Worm (Caenorhabditis elegans) whole organism, early embryonic: ENCODE results near the gene gid-2.

ENCODE experiments used
- B0310.2 ChIP-seq: sonication (generic microtip); optimal IDR thresholded peaks from 2 replicates; lab custom pipeline; 2016; ENCODE audit warnings: mild to moderate bottlenecking, missing genetic modification characterization, missing compliant biosample characterization
- F13C5.2 ChIP-seq: sonication (generic microtip); optimal IDR thresholded peaks from 2 replicates; lab custom pipeline; 2017; ENCODE audit warnings: mild to moderate bottlenecking, missing genetic modification characterization, inconsistent platforms, missing compliant biosample characterization
- aly-1 ChIP-seq: sonication (generic microtip); optimal IDR thresholded peaks from 2 replicates; lab custom pipeline; 2016; ENCODE audit warnings: missing genetic modification characterization, missing compliant biosample characterization
- ama-1 ChIP-seq: fragments of 150-350 bp; optimal IDR thresholded peaks from 2 replicates; lab custom pipeline; 2014
- ceh-13 ChIP-seq: fragments of 200-800 bp; sonication (Bioruptor generic); optimal IDR thresholded peaks from 2 replicates; lab custom pipeline; 2018; ENCODE audit warnings: mild to moderate bottlenecking, missing genetic modification characterization, missing compliant biosample characterization
- ceh-36 ChIP-seq: sonication (generic microtip); optimal IDR thresholded peaks from 2 replicates; lab custom pipeline; 2016; ENCODE audit warnings: missing genetic modification characterization, inconsistent platforms, missing compliant biosample characterization
- ets-7 ChIP-seq: sonication (generic microtip); optimal IDR thresholded peaks from 2 replicates; lab custom pipeline; 2016; ENCODE audit warnings: missing genotype, missing genetic modification characterization, missing compliant biosample characterization
- flt-1 ChIP-seq: fragments of 200-800 bp; sonication (Bioruptor generic); IDR thresholded peaks from 2 replicates; pipeline ENCODE4 v1.3.6; 2022; ENCODE audit warnings: missing genetic modification characterization, missing compliant biosample characterization
- hmbx-1 ChIP-seq: sonication (generic microtip); optimal IDR thresholded peaks from 2 replicates; lab custom pipeline; 2016; ENCODE audit warnings: mild to moderate bottlenecking, missing genetic modification characterization, missing compliant biosample characterization
- hmg-4 ChIP-seq: fragments of 200-800 bp; sonication (Bioruptor generic); optimal IDR thresholded peaks from 2 replicates; lab custom pipeline; 2018; ENCODE audit warnings: mild to moderate bottlenecking, missing genetic modification characterization, missing compliant biosample characterization
- hnd-1 ChIP-seq: sonication (generic microtip); optimal IDR thresholded peaks from 2 replicates; lab custom pipeline; 2016; ENCODE audit warnings: missing genetic modification characterization, missing compliant biosample characterization
- pes-1 ChIP-seq: fragments of 200-800 bp; sonication (Bioruptor generic); IDR thresholded peaks from 2 replicates; pipeline ENCODE4 v1.3.6; 2022; ENCODE audit warnings: missing genetic modification reagents, missing genetic modification characterization, missing compliant biosample characterization
- scrt-1 ChIP-seq: fragments of 200-800 bp; sonication (Bioruptor generic); IDR thresholded peaks from 2 replicates; pipeline ENCODE4 v1.3.6; 2022; ENCODE audit warnings: missing genetic modification characterization, missing compliant biosample characterization
- sea-1 ChIP-seq: fragments of 200-800 bp; sonication (Bioruptor generic); conservative IDR thresholded peaks from 2 replicates; pipeline ENCODE4 v1.3.6; 2022; ENCODE audit warnings: missing genetic modification characterization, missing compliant biosample characterization
- tbx-11 ChIP-seq: fragments of 200-800 bp; sonication (Bioruptor generic); IDR thresholded peaks from 2 replicates; pipeline ENCODE4 v1.3.6; 2022; ENCODE audit warnings: missing genetic modification characterization, missing compliant biosample characterization
- tbx-37 ChIP-seq: fragments of 200-800 bp; sonication (Bioruptor generic); conservative IDR thresholded peaks from 2 replicates; pipeline ENCODE4 v1.3.6; 2022; ENCODE audit warnings: missing genetic modification reagents, missing genetic modification characterization, missing compliant biosample characterization
- tra-4 ChIP-seq: sonication (generic microtip); optimal IDR thresholded peaks from 2 replicates; lab custom pipeline; 2017; ENCODE audit warnings: missing genetic modification characterization, missing compliant biosample characterization

Gene gid-2

DNA sequence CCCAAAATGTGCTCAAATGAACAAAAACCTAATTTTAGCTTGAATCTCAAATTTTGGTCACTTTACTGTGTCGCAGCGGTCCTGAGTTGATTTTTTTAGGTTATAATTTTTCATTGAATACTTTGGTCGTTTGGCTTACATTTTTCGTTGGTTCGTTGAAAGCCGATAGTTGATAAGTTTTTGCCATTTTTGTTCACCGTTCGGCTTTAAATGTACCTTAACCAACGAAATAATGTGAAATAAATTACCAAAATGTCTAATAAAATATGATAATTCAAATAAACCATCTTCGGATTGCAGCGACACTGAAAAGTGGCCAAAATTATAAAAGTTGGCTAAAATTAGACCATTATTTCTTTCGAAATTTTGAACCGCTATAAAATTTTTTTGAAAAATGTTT is 8.4 kb downstream of the gid-2 start:
- TF ChIP-seq tbx-37 (no peak), tbx-11 (no peak), aly-1 (no peak), hnd-1 (tag; lab: Kevin White, UChicago) (no peak), ceh-36 (no peak), hmbx-1 (tag; lab: Kevin White, UChicago) (no peak), hmg-4 (GFP tag; lab: Kevin White, UChicago) (no peak), sea-1 (GFP tag; lab: Robert Waterston, UW) (no peak), F13C5.2 (tag; lab: Kevin White, UChicago) (no peak), tra-4 (no peak), B0310.2 (no peak), pes-1 (GFP tag; lab: Robert Waterston, UW) (no peak), ets-7 (tag; lab: Kevin White, UChicago) (no peak), scrt-1 (no peak), flt-1 (no peak), ama-1 (no peak), ceh-13 (GFP tag; lab: Kevin White, UChicago) (no peak)

DNA sequence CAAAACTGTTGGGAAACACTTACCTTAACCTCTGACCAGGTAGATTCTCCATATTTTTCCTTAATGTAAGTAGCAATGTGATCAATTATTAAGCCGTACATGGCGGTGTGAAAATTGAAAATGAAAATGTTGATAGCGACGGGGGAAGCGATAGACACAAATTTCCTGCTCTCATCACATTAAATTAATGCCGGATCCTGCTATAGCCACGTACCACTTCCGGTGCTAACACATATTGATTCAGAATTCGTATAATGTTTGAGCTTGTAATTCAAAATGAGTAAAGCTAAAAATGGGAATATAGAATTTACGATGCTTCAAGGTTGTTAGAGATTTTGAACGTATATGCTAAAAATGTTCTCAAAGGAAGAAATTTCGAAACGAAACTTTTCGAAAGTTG is 11.4 kb downstream of the gid-2 start, which contains the start of gene gcy-31:
Gene gcy-31 (minus strand): TSS at position 101 of the 400 bp plus-strand sequence.
- TF ChIP-seq scrt-1 (no peak), hnd-1 (tag; lab: Kevin White, UChicago) (no peak), tra-4 (no peak)

DNA sequence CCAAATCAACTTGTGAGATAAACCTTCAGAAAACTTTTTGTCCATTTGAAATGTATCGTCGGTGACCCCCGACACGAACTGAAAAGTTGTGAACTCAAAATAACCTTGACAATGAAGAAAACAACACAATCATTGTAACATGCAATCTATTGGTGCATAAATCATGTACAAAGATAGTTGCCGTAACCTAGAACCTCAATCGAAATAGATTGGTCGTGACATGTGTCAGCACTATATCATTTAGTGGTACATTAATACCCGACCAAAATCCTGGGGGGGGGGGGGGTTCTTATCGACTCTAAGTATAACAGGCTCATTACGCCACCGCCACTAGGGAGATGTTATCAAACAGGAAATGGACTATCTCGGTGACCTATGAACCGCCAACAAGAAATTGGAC is 11.8 kb downstream of the gid-2 start:
- no peak for TF ChIP-seq ama-1
- TF ChIP-seq ets-7 (tag; lab: Kevin White, UChicago), result no peak
- no peak for TF ChIP-seq ceh-13 (GFP tag; lab: Kevin White, UChicago)
- TF ChIP-seq tbx-11, result no peak
- no peak for TF ChIP-seq B0310.2
- TF ChIP-seq scrt-1, result no peak
- TF ChIP-seq pes-1 (GFP tag; lab: Robert Waterston, UW), result no peak
- TF ChIP-seq tra-4, result no peak
- TF ChIP-seq flt-1, result no peak
- TF ChIP-seq hmbx-1 (tag; lab: Kevin White, UChicago), result no peak
- TF ChIP-seq F13C5.2 (tag; lab: Kevin White, UChicago), result no peak
- TF ChIP-seq ceh-36, result no peak
- no peak for TF ChIP-seq aly-1
- no peak for TF ChIP-seq tbx-37
- no peak for TF ChIP-seq hmg-4 (GFP tag; lab: Kevin White, UChicago)
- TF ChIP-seq hnd-1 (tag; lab: Kevin White, UChicago), result no peak
- TF ChIP-seq sea-1 (GFP tag; lab: Robert Waterston, UW), result no peak

DNA sequence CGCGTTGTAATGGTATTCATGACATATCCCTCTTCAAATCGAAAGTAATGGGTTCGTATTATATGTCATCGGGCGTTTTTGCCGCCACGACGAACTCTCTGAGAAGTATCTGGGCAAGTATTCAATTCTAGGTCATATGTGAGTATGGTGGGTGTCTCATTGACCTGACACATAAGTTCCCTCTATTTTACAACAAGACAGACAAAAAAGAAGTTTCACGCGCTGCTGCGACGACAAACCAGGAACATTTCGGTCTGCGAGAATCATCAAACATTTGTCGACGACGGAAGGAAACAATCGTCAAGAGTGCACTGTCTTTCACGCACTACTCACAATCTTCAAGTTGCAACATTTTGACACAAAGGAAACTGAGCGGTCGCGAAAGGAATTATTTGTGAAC is 13.5 kb downstream of the gid-2 start:
- TF ChIP-seq B0310.2, result no peak

DNA sequence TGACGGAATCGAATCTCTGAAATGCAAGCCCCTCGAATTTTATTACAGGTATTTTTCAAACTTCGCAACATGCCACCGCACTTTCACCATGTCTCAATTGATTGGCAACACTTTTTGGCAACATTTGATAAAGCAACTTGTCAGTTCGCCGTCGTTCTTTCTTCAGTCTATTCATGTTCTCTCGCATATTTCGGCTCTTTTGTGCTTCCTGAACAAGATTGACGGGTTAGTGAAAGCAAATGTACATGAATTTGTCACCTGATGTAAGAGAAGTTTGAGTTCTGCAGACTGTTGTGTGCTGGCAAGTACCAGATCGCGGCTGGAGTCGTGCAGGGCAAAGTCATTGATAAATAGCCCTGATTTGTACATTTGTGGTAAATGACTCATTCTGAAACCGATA is 16.6 kb downstream of the gid-2 start:
- TF ChIP-seq ama-1 (no peak), flt-1 (no peak), tbx-37 (no peak), sea-1 (GFP tag; lab: Robert Waterston, UW) (no peak), hmbx-1 (tag; lab: Kevin White, UChicago) (no peak), hmg-4 (GFP tag; lab: Kevin White, UChicago) (no peak), tbx-11 (no peak), ets-7 (tag; lab: Kevin White, UChicago) (no peak), aly-1 (no peak)

DNA sequence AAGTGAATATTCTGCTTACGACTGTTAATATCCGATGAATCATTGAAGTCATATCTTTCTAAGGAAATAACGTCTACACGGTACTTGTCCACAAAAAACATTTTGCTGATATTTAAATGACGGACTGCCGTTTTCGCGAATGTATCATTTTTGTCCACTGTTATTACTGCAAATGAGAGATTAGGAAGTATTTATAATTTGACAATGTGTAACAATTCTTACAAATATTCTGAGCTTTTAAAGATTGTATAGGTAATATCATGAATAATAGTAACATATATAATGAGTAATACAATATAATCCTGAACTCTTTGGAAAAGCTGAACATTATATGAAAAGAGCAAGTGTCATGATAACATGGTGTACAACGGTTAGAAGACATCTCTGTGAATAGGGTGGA is 19.0 kb downstream of the gid-2 start, which contains the start of gene glr-7:
Gene glr-7 (minus strand): TSS at position 101 of the 400 bp plus-strand sequence.
- TF ChIP-seq flt-1 (no peak), tbx-37 (no peak), ets-7 (tag; lab: Kevin White, UChicago) (no peak), tra-4 (no peak), pes-1 (GFP tag; lab: Robert Waterston, UW) (no peak), hmg-4 (GFP tag; lab: Kevin White, UChicago) (no peak), hmbx-1 (tag; lab: Kevin White, UChicago) (no peak), sea-1 (GFP tag; lab: Robert Waterston, UW) (no peak), ceh-13 (GFP tag; lab: Kevin White, UChicago) (no peak), tbx-11 (no peak)

DNA sequence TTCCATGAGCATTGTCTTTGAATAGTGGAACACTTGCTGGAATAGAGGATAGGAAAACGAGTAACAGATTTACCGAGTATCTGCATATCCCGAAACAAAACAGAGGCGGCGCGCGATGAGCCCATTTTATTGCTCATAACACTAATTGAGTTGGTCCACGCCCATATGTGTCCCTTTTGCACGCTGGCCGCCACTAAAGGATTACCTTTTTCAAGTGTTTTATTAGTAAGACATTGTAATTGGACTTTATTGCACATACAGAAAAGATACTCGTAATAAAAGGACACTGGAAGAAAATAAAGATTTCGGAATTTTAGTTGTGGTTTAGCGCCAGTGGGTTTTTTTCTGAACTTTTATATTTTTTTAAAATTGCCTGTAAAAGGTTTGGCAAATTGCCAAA is 25.5 kb downstream of the gid-2 start, which contains the start of gene hlh-15:
Gene hlh-15 (minus strand): TSS at position 101 of the 400 bp plus-strand sequence.
- TF ChIP-seq tbx-11 (no peak), ama-1 (no peak), ets-7 (tag; lab: Kevin White, UChicago) (no peak), scrt-1 (no peak), B0310.2 (no peak)

DNA sequence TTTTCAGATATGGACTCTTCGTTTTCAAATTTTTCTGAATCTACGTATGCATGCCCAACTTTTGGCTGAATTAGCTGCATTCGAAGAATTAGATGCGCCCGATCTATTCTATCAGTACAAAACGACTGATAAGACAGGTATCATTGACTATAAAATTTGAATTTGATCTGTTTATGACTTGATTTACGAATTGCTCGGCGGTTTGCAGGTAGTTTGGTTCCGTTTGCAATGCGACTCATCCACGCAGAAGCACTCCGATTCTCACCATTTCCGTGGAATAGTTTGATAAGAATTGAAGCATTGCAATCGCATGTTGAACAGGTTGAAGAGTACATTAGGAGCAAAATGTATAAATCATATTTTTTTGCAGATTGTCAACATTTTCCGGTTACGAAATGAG is 27.8 kb downstream of the gid-2 start:
- no peak for TF ChIP-seq hnd-1 (tag; lab: Kevin White, UChicago)
- no peak for TF ChIP-seq F13C5.2 (tag; lab: Kevin White, UChicago)

DNA sequence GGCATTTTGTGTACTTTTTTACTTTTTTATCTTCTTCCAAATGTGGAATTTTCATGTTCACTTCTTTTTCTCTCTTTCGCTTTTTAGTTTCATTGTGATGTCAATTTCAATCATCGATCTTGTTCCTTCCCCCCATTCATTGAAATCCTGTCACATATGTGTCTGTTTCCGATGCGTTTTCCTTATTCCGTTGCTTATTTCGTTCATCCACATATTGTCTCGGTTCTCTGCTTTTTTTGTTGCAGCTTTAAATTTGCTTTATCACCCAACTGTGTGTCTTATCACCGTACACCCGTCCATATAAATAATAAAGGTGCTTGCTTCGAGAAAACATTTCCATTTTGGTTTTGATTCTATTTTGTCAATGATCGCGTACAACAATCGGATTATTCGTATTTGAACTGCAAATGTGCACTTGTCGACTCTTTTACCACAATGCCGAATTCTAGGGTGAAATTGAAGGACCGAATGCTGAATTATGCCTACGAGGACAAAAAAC is 29.5 kb downstream of the gid-2 start, which contains the start of the genes C43H6.12 and trpp-12:
Gene C43H6.12 (plus strand): TSS at position 365 of the 499 bp plus-strand sequence.
Gene trpp-12 (plus strand): TSS at position 449 of the 499 bp plus-strand sequence.
- TF ChIP-seq tra-4 (no peak), B0310.2 (no peak), tbx-37 (no peak), hmg-4 (GFP tag; lab: Kevin White, UChicago) (no peak), F13C5.2 (tag; lab: Kevin White, UChicago) (no peak), hnd-1 (tag; lab: Kevin White, UChicago) (no peak), sea-1 (GFP tag; lab: Robert Waterston, UW) (no peak), ceh-36 (no peak), tbx-11 (no peak), ama-1 (no peak), flt-1 (no peak)
